Worm (Caenorhabditis elegans) whole organism, young adult: ENCODE results near the gene T15H9.4.

Experiments used
- dox-1 ChIP-seq: fragments of 200-800 bp; sonication (Bioruptor generic); IDR thresholded peaks from 2 replicates; pipeline ENCODE4 v1.3.6; 2022; ENCODE audit warnings: missing genetic modification reagents, missing genetic modification characterization, missing compliant biosample characterization
- hmg-1.2 ChIP-seq: fragments of 200-800 bp; sonication (Bioruptor generic); IDR thresholded peaks from 2 replicates; pipeline ENCODE4 v1.3.6; 2022; ENCODE audit warnings: missing genetic modification reagents, missing genetic modification characterization, missing compliant biosample characterization
- lag-1 ChIP-seq: fragments of 200-800 bp; sonication (Bioruptor generic); IDR thresholded peaks from 2 replicates; pipeline ENCODE4 v1.3.6; 2022; ENCODE audit warnings: missing genetic modification reagents, missing genetic modification characterization, missing compliant biosample characterization
- nhr-120 ChIP-seq: fragments of 200-800 bp; sonication (Bioruptor generic); IDR thresholded peaks from 2 replicates; pipeline ENCODE4 v1.3.6; 2022; ENCODE audit warnings: missing genetic modification characterization, missing compliant biosample characterization
- unc-130 ChIP-seq: sonication (generic microtip); optimal IDR thresholded peaks from 2 replicates; lab custom pipeline; 2016; ENCODE audit warnings: missing genetic modification reagents, missing genetic modification characterization, missing compliant biosample characterization

DNA sequence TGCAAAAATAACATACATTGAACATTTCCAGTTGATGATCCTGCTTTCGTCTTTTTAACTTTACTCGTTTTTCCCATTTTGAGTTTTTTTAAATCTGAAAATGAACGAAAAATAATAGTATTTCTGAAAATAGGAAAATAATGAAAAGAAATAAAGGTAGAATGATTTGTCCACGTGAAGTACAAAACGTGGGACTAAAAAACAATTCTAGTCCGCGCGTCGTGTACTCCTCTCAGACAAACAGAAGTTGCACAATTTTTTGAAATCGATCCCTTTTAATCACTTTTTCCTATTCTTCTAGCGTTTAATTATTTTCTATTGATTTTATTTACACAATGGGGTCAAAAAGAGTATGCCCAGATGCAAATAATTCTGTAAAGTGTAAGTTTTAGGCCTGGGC lies 20.6 kb upstream of the T15H9.4 start, which contains the start of the genes E02H1.1 and tag-124:
- TF ChIP-seq lag-1 (GFP tag; lab: Robert Waterston, UW) = no peak
- no peak for TF ChIP-seq nhr-120 (GFP tag; lab: Robert Waterston, UW)
- peak; percentile 37; the same call in 1 of the 2 replicates for TF ChIP-seq dox-1 (GFP tag; lab: Robert Waterston, UW)
- TF ChIP-seq hmg-1.2 (GFP tag; lab: Robert Waterston, UW) = no peak
- peak; percentile 82 for TF ChIP-seq unc-130 (GFP tag; lab: Kevin White, UChicago)
